Worm (Caenorhabditis elegans): ENCODE data around the gene C33F10.12.
A peak's percentile ranks its signal among the peaks of the same experiment; 100 is the strongest.

C33F10.12 gene

ce11 chrII:4800524-4800923 lies 37.0 kb downstream of the C33F10.12 start:
- no peak for TF ChIP-seq tbx-2 (tag; optimal IDR thresholded peaks at IDR 0.05)
- TF ChIP-seq fos-1 (tag; optimal IDR thresholded peaks at IDR 0.05), result no peak

ce11 chrII:4797071-4797470 lies 40.5 kb downstream of the C33F10.12 start, which contains the start of gene C33F10.14:
Gene C33F10.14 (plus strand): TSS chrII:4797371.
- TF ChIP-seq unc-62 (GFP tag; optimal IDR thresholded peaks at IDR 0.05) (no peak), nhr-23 (tag; optimal IDR thresholded peaks at IDR 0.05) (no peak), nhr-43 (tag; optimal IDR thresholded peaks at IDR 0.05; ENCODE audit: poor library complexity, severe bottlenecking) (no peak), lsy-12 (tag; optimal IDR thresholded peaks at IDR 0.05) (no peak), ama-1 (optimal IDR thresholded peaks at IDR 0.05) (no peak), nhr-12 (tag; optimal IDR thresholded peaks at IDR 0.05) (no peak), snpc-4 (tag; optimal IDR thresholded peaks at IDR 0.05) (no peak), egl-5 (tag; optimal IDR thresholded peaks at IDR 0.05) (no peak), nhr-237 (tag; optimal IDR thresholded peaks at IDR 0.05) (no peak), pha-4 (tag; optimal IDR thresholded peaks at IDR 0.05) (no peak), fos-1 (tag; optimal IDR thresholded peaks at IDR 0.05) (no peak), ceh-82 (tag; optimal IDR thresholded peaks at IDR 0.05) (no peak), ztf-11 (tag; optimal IDR thresholded peaks at IDR 0.05) (no peak)

- no peak for TF ChIP-seq lin-15B (tag; optimal IDR thresholded peaks at IDR 0.05)
- TF ChIP-seq aly-2 (tag; optimal IDR thresholded peaks at IDR 0.05), result no peak
- TF ChIP-seq eor-1 (tag; optimal IDR thresholded peaks at IDR 0.05), result no peak
- TF ChIP-seq snpc-4 (tag; optimal IDR thresholded peaks at IDR 0.05), result no peak
- TF ChIP-seq lsy-12 (tag; optimal IDR thresholded peaks at IDR 0.05), result no peak
- no peak for TF ChIP-seq unc-62 (GFP tag; optimal IDR thresholded peaks at IDR 0.05)
- no peak for TF ChIP-seq elt-1 (tag; optimal IDR thresholded peaks at IDR 0.05)
- no peak for TF ChIP-seq ama-1 (optimal IDR thresholded peaks at IDR 0.05)
- TF ChIP-seq fos-1 (tag; optimal IDR thresholded peaks at IDR 0.05), result no peak
- no peak for TF ChIP-seq mdl-1 (tag; optimal IDR thresholded peaks at IDR 0.05)
- TF ChIP-seq nhr-67 (tag; optimal IDR thresholded peaks at IDR 0.05), result no peak
- no peak for TF ChIP-seq ceh-9 (tag; optimal IDR thresholded peaks at IDR 0.05)
- no peak for TF ChIP-seq elt-2 (tag; optimal IDR thresholded peaks at IDR 0.05)
- no peak for TF ChIP-seq fkh-10 (GFP tag; optimal IDR thresholded peaks at IDR 0.05)
- no peak for TF ChIP-seq nhr-76 (tag; optimal IDR thresholded peaks at IDR 0.05)
These were observed 42.1 kb downstream of the C33F10.12 start, which contains the start of gene C33F10.4 for ce11 chrII:4795461-4795860. Gene C33F10.4 (plus strand): TSS chrII:4795761.

ce11 chrII:4793320-4793719 lies 44.2 kb downstream of the C33F10.12 start:
- TF ChIP-seq fkh-2 (tag; optimal IDR thresholded peaks at IDR 0.05), result no peak
- no peak for TF ChIP-seq egl-27 (tag; optimal IDR thresholded peaks at IDR 0.05)
- no peak for TF ChIP-seq ztf-4 (tag; optimal IDR thresholded peaks at IDR 0.05)
- no peak for TF ChIP-seq hmg-11 (tag; optimal IDR thresholded peaks at IDR 0.05)
- no peak for TF ChIP-seq nhr-25 (tag; optimal IDR thresholded peaks at IDR 0.05)
- TF ChIP-seq ztf-11 (tag; optimal IDR thresholded peaks at IDR 0.05), result no peak
- no peak for TF ChIP-seq elt-2 (tag; optimal IDR thresholded peaks at IDR 0.05)
- TF ChIP-seq ZK546.5 (tag; optimal IDR thresholded peaks at IDR 0.05), result no peak
- TF ChIP-seq nhr-76 (tag; optimal IDR thresholded peaks at IDR 0.05), result no peak
- no peak for TF ChIP-seq nfya-1 (tag; optimal IDR thresholded peaks at IDR 0.05; ENCODE audit: insufficient read depth)
- TF ChIP-seq jun-1 (tag; optimal IDR thresholded peaks at IDR 0.05), result no peak
- TF ChIP-seq mdl-1 (tag; optimal IDR thresholded peaks at IDR 0.05), result no peak
- TF ChIP-seq lin-15B (tag; optimal IDR thresholded peaks at IDR 0.05), result no peak
- TF ChIP-seq nhr-23 (tag; optimal IDR thresholded peaks at IDR 0.05), result no peak
- no peak for TF ChIP-seq elt-1 (tag; optimal IDR thresholded peaks at IDR 0.05)

ce11 chrII:4791272-4791671 lies 46.3 kb downstream of the C33F10.12 start, which contains the start of gene F26G1.1:
Gene F26G1.1 (plus strand): TSS chrII:4791618.
- no peak for TF ChIP-seq nhr-77 (tag; optimal IDR thresholded peaks at IDR 0.05)
- TF ChIP-seq aly-2 (tag; optimal IDR thresholded peaks at IDR 0.05), result no peak
- no peak for TF ChIP-seq R02D3.7 (tag; optimal IDR thresholded peaks at IDR 0.05)
- no peak for TF ChIP-seq ama-1 (optimal IDR thresholded peaks at IDR 0.05)
- TF ChIP-seq nhr-25 (tag; optimal IDR thresholded peaks at IDR 0.05), result no peak
- TF ChIP-seq nhr-11 (tag; optimal IDR thresholded peaks at IDR 0.05), result no peak
- TF ChIP-seq eor-1 (tag; optimal IDR thresholded peaks at IDR 0.05), result no peak
- no peak for TF ChIP-seq nhr-12 (tag; optimal IDR thresholded peaks at IDR 0.05)
- no peak for TF ChIP-seq ceh-16 (tag; optimal IDR thresholded peaks at IDR 0.05)
- TF ChIP-seq egl-27 (tag; optimal IDR thresholded peaks at IDR 0.05), result no peak
- peak; percentile 51 for TF ChIP-seq pha-4 (tag; optimal IDR thresholded peaks at IDR 0.05)
- TF ChIP-seq nhr-43 (tag; optimal IDR thresholded peaks at IDR 0.05; ENCODE audit: poor library complexity, severe bottlenecking), result peak; percentile 87
- TF ChIP-seq unc-39 (tag; optimal IDR thresholded peaks at IDR 0.05), result no peak
- TF ChIP-seq nfya-1 (tag; optimal IDR thresholded peaks at IDR 0.05; ENCODE audit: insufficient read depth), result peak; percentile 61
- no peak for TF ChIP-seq fkh-10 (GFP tag; optimal IDR thresholded peaks at IDR 0.05)
- peak; percentile 17 for TF ChIP-seq hmg-11 (tag; optimal IDR thresholded peaks at IDR 0.05)
- TF ChIP-seq ZK546.5 (tag; optimal IDR thresholded peaks at IDR 0.05), result no peak
- TF ChIP-seq lin-39 (tag; optimal IDR thresholded peaks at IDR 0.05), result no peak
- no peak for TF ChIP-seq nhr-28 (tag; optimal IDR thresholded peaks at IDR 0.05)
- peak; percentile 36 for TF ChIP-seq lin-15B (tag; optimal IDR thresholded peaks at IDR 0.05)
- no peak for TF ChIP-seq nhr-76 (tag; optimal IDR thresholded peaks at IDR 0.05)
- no peak for TF ChIP-seq fkh-2 (tag; optimal IDR thresholded peaks at IDR 0.05)
- TF ChIP-seq elt-2 (tag; optimal IDR thresholded peaks at IDR 0.05), result peak; percentile 45
- TF ChIP-seq unc-62 (GFP tag; optimal IDR thresholded peaks at IDR 0.05), result no peak
- TF ChIP-seq nhr-23 (tag; optimal IDR thresholded peaks at IDR 0.05), result peak; percentile 45
- TF ChIP-seq lsy-12 (tag; optimal IDR thresholded peaks at IDR 0.05), result peak; percentile 59
- no peak for TF ChIP-seq nhr-67 (tag; optimal IDR thresholded peaks at IDR 0.05)
